Fruit fly (Drosophila melanogaster): Measurements from ENCODE around the gene CG15369.

Gene CG15369

dm6 chrX:9193604-9194003 is 23.1 kb upstream of the CG15369 start, which contains the start of gene CG12106 (continued):
- TF ChIP-seq dpn (GFP tag; optimal IDR thresholded peaks at IDR 0.05) (peak; percentile 37 to 45), disco-r (GFP tag; optimal IDR thresholded peaks at IDR 0.05) (no peak), CrebB (tag; optimal IDR thresholded peaks at IDR 0.05) (no peak), D19B (GFP tag; optimal IDR thresholded peaks at IDR 0.05) (no peak), otp (GFP tag; IDR thresholded peaks at IDR 0.05) (no peak), CG2889 (GFP tag; IDR thresholded peaks at IDR 0.05) (no peak), CG17802 (tag; optimal IDR thresholded peaks at IDR 0.05) (no peak), pzg (GFP tag; optimal IDR thresholded peaks at IDR 0.05) (peak; percentile 30), CG1529 (GFP tag; optimal IDR thresholded peaks at IDR 0.05) (no peak), fu2 (GFP tag; optimal IDR thresholded peaks at IDR 0.05) (no peak), Hey (tag; optimal IDR thresholded peaks at IDR 0.05) (no peak), CG16815 (GFP tag; optimal IDR thresholded peaks at IDR 0.05) (no peak), zen2 (GFP tag; IDR thresholded peaks at IDR 0.05; ENCODE audit: partially characterized antibody) (no peak), kay (GFP tag; optimal IDR thresholded peaks at IDR 0.05) (no peak), trh (GFP tag; optimal IDR thresholded peaks at IDR 0.05) (no peak), Gsc (GFP tag; IDR thresholded peaks at IDR 0.05) (no peak), cad (GFP tag; optimal IDR thresholded peaks at IDR 0.05) (no peak), Usf (GFP tag; optimal IDR thresholded peaks at IDR 0.05) (no peak), repo (GFP tag; optimal IDR thresholded peaks at IDR 0.05) (no peak), hkb (optimal IDR thresholded peaks at IDR 0.05) (no peak), hkb (GFP tag; IDR thresholded peaks at IDR 0.05) (peak; percentile 53), CG8388 (GFP tag; optimal IDR thresholded peaks at IDR 0.05) (peak; percentile 18), CG31365 (tag; optimal IDR thresholded peaks at IDR 0.05) (no peak), Pdp1 (GFP tag; optimal IDR thresholded peaks at IDR 0.05) (peak in 1 of 2 experiments; percentile 20), Sox102F (GFP tag; optimal IDR thresholded peaks at IDR 0.05) (no peak), CG1792 (GFP tag; optimal IDR thresholded peaks at IDR 0.05) (no peak), HLH54F (GFP tag; optimal IDR thresholded peaks at IDR 0.05) (peak; percentile 36), MBD-R2 (GFP tag; IDR thresholded peaks at IDR 0.05) (peak; percentile 33; the same call in 1 of the 2 replicates), Atf6 (GFP tag; IDR thresholded peaks at IDR 0.05) (0 out of 2 replicates have a peak, but pooled peaks have one; percentile 29), lov (optimal IDR thresholded peaks at IDR 0.05) (no peak), lov (GFP tag; IDR thresholded peaks at IDR 0.05) (no peak), Bteb2 (GFP tag; optimal IDR thresholded peaks at IDR 0.05) (no peak), stwl (tag; optimal IDR thresholded peaks at IDR 0.05) (no peak), CkIIα-i1 (GFP tag; IDR thresholded peaks at IDR 0.05) (no peak), lab (GFP tag; optimal IDR thresholded peaks at IDR 0.05) (no peak), CG14710 (tag; optimal IDR thresholded peaks at IDR 0.05) (peak; percentile 30), ase (GFP tag; IDR thresholded peaks at IDR 0.05) (no peak), CG9932 (GFP tag; IDR thresholded peaks at IDR 0.05) (no peak; the same call in none of the 2 replicates), pb (GFP tag; optimal IDR thresholded peaks at IDR 0.05) (no peak), CG16863 (GFP tag; optimal IDR thresholded peaks at IDR 0.05) (no peak), CG4617 (GFP tag; optimal IDR thresholded peaks at IDR 0.05; ENCODE audit: borderline replicate concordance) (peak; percentile 23), CG10959 (GFP tag; IDR thresholded peaks at IDR 0.05) (no peak), amos (GFP tag; IDR thresholded peaks at IDR 0.05; ENCODE audit: partially characterized antibody) (no peak), CG15073 (GFP tag; optimal IDR thresholded peaks at IDR 0.05) (no peak), eve (GFP tag; optimal IDR thresholded peaks at IDR 0.05) (no peak), YL-1 (GFP tag; optimal IDR thresholded peaks at IDR 0.05) (no peak), schlank (tag; optimal IDR thresholded peaks at IDR 0.05) (peak; percentile 19), onecut (GFP tag; IDR thresholded peaks at IDR 0.05) (peak; percentile 32; the same call in 1 of the 2 replicates), NK7.1 (GFP tag; optimal IDR thresholded peaks at IDR 0.05) (no peak), wek (GFP tag; optimal IDR thresholded peaks at IDR 0.05) (no peak), CG34422 (GFP tag; IDR thresholded peaks at IDR 0.05) (no peak), CG7786 (GFP tag; optimal IDR thresholded peaks at IDR 0.05) (no peak), Max (GFP tag; optimal IDR thresholded peaks at IDR 0.05) (no peak)

Measured in whole organism, embryonic.